Fruit fly (Drosophila melanogaster) whole organism, embryonic: ENCODE data around the gene CG7766.

Source experiments
- CG10267 ChIP-seq: fragments of 200-800 bp; sonication (Bioruptor generic); optimal IDR thresholded peaks from 2 replicates; lab custom pipeline; 2018; ENCODE audit warnings: missing biosample characterization, mild to moderate bottlenecking, missing genetic modification characterization, moderate library complexity
- CG13624 ChIP-seq: fragments of 200-800 bp; sonication (Bioruptor generic); optimal IDR thresholded peaks from 2 replicates; lab custom pipeline; 2016; ENCODE audit warnings: missing biosample characterization, missing genetic modification characterization
- CG13775 ChIP-seq: fragments of 200-800 bp; sonication (Bioruptor generic); optimal IDR thresholded peaks from 3 replicates; lab custom pipeline; 2017; ENCODE audit warnings: missing biosample characterization, mild to moderate bottlenecking, missing genetic modification characterization
- CG1603 ChIP-seq: fragments of 200-800 bp; sonication (Bioruptor generic); optimal IDR thresholded peaks from 2 replicates; lab custom pipeline; 2019; ENCODE audit warnings: missing biosample characterization, mild to moderate bottlenecking, missing genetic modification characterization, moderate library complexity
- CG2199 ChIP-seq: fragments of 200-800 bp; sonication (Bioruptor generic); IDR thresholded peaks from 3 replicates; pipeline ENCODE4 v1.3.6; 2022; ENCODE audit warnings: missing biosample characterization, missing genetic modification characterization
- CG2712 ChIP-seq: fragments of 200-800 bp; optimal IDR thresholded peaks from 3 replicates; lab custom pipeline; 2019; ENCODE audit warnings: missing biosample characterization, mild to moderate bottlenecking, missing genetic modification characterization, moderate library complexity
- CG30403 ChIP-seq: fragments of 200-800 bp; sonication (Bioruptor generic); optimal IDR thresholded peaks from 3 replicates; lab custom pipeline; 2016; ENCODE audit warnings: missing biosample characterization, missing genetic modification characterization
- CG32772 ChIP-seq: fragments of 200-800 bp; sonication (Bioruptor generic); IDR thresholded peaks from 2 replicates; pipeline ENCODE4 v1.3.6; 2022; ENCODE audit warnings: missing biosample characterization, missing genetic modification characterization
- CG42726 ChIP-seq: fragments of 200-800 bp; sonication (Bioruptor generic); IDR thresholded peaks from 2 replicates; pipeline ENCODE4 v1.3.6; 2022; ENCODE audit warnings: missing biosample characterization, missing genetic modification characterization; ENCODE audit not compliant: partially characterized antibody
- CG4282 ChIP-seq: fragments of 200-800 bp; sonication (Bioruptor generic); optimal IDR thresholded peaks from 2 replicates; lab custom pipeline; 2016; ENCODE audit warnings: missing biosample characterization, missing genetic modification characterization
- CG4617 ChIP-seq: fragments of 200-800 bp; sonication (Bioruptor generic); optimal IDR thresholded peaks from 3 replicates; lab custom pipeline; 2016; ENCODE audit warnings: missing biosample characterization, missing genetic modification characterization, borderline replicate concordance
- CG4854 ChIP-seq: fragments of 200-800 bp; sonication (Bioruptor generic); optimal IDR thresholded peaks from 2 replicates; lab custom pipeline; 2016; ENCODE audit warnings: missing biosample characterization, missing genetic modification characterization, inconsistent platforms
- CG6272 ChIP-seq: fragments of 200-800 bp; sonication (Bioruptor generic); IDR thresholded peaks from 2 replicates; pipeline ENCODE4 v1.3.6; 2022; ENCODE audit warnings: missing biosample characterization, missing genetic modification characterization
- CG7928 ChIP-seq: fragments of 200-800 bp; sonication (Bioruptor generic); optimal IDR thresholded peaks from 2 replicates; lab custom pipeline; 2017; ENCODE audit warnings: missing biosample characterization, mild to moderate bottlenecking, missing genetic modification characterization
- CG9437 ChIP-seq: fragments of 200-800 bp; sonication (Bioruptor generic); optimal IDR thresholded peaks from 2 replicates; lab custom pipeline; 2018; ENCODE audit warnings: missing biosample characterization, mild to moderate bottlenecking, missing genetic modification characterization
- CG9797 ChIP-seq: fragments of 200-800 bp; sonication (Bioruptor generic); optimal IDR thresholded peaks from 3 replicates; lab custom pipeline; 2018; ENCODE audit warnings: missing biosample characterization, mild to moderate bottlenecking, missing genetic modification characterization
- CoRest ChIP-seq: fragments of 200-800 bp; sonication (Bioruptor generic); optimal IDR thresholded peaks from 3 replicates; lab custom pipeline; 2018; ENCODE audit warnings: missing biosample characterization, mild to moderate bottlenecking, missing genetic modification characterization, moderate library complexity
- Dp ChIP-seq: fragments of 200-800 bp; sonication (Bioruptor generic); optimal IDR thresholded peaks from 2 replicates; lab custom pipeline; 2018; ENCODE audit warnings: missing biosample characterization, mild to moderate bottlenecking, missing genetic modification characterization, moderate library complexity
- E2f2 ChIP-seq: fragments of 200-800 bp; sonication (Bioruptor generic); IDR thresholded peaks from 2 replicates; pipeline ENCODE4 v1.3.6; 2022; ENCODE audit warnings: missing biosample characterization, missing genetic modification characterization
- Fer2 ChIP-seq: fragments of 200-800 bp; sonication (Bioruptor generic); optimal IDR thresholded peaks from 2 replicates; lab custom pipeline; 2018; ENCODE audit warnings: missing biosample characterization, mild to moderate bottlenecking, missing genetic modification characterization, moderate library complexity
- GATAe ChIP-seq: fragments of 200-800 bp; sonication (Bioruptor generic); conservative IDR thresholded peaks from 2 replicates; pipeline ENCODE4 v1.3.6; 2022; ENCODE audit warnings: missing biosample characterization, missing genetic modification characterization
- Hsf ChIP-seq: fragments of 200-800 bp; sonication (Bioruptor generic); optimal IDR thresholded peaks from 3 replicates; lab custom pipeline; 2016; ENCODE audit warnings: missing biosample characterization, missing genetic modification characterization
- Lhr ChIP-seq: fragments of 200-800 bp; sonication (Bioruptor generic); optimal IDR thresholded peaks from 3 replicates; lab custom pipeline; 2017; ENCODE audit warnings: mild to moderate bottlenecking, missing biosample characterization, missing genetic modification reagents, missing genetic modification characterization
- MESR4 ChIP-seq: fragments of 200-800 bp; sonication (Bioruptor generic); optimal IDR thresholded peaks from 2 replicates; lab custom pipeline; 2018; ENCODE audit warnings: missing biosample characterization, mild to moderate bottlenecking, missing genetic modification characterization, moderate library complexity
- Med ChIP-seq: fragments of 200-800 bp; sonication (Bioruptor generic); peaks from one replicate; lab custom pipeline; 2016; ENCODE audit warnings: missing biosample characterization, missing genetic modification characterization, mild to moderate bottlenecking, inconsistent platforms, moderate library complexity
- Myb ChIP-seq: fragments of 200-800 bp; sonication (Bioruptor generic); optimal IDR thresholded peaks from 2 replicates; lab custom pipeline; 2016; ENCODE audit warnings: missing biosample characterization, missing genetic modification characterization
- NFAT ChIP-seq: fragments of 200-800 bp; sonication (Bioruptor generic); IDR thresholded peaks from 2 replicates; pipeline ENCODE4 v1.3.6; 2022; ENCODE audit warnings: missing biosample characterization, missing genetic modification characterization
- Oaz ChIP-seq: fragments of 200-800 bp; sonication (Bioruptor generic); IDR thresholded peaks from 2 replicates; pipeline ENCODE4 v1.3.6; 2022; ENCODE audit warnings: missing biosample characterization, missing genetic modification characterization
- Pdp1 ChIP-seq, 2 experiments: fragments of 200-800 bp; sonication (Bioruptor generic); optimal IDR thresholded peaks; 3 replicates each; lab custom pipeline; 2016; ENCODE audit warnings: missing biosample characterization in 2 of 2, missing genetic modification characterization in 2 of 2, mild to moderate bottlenecking in 1 of 2, moderate library complexity in 1 of 2
- Sin3A ChIP-seq: fragments of >200 bp; optimal IDR thresholded peaks from 2 replicates; lab custom pipeline; 2018
- Trl ChIP-seq, 3 experiments: fragments of >200 bp in 2 of 3; fragments of 200-800 bp in 1 of 3; sonication (Bioruptor generic) in 1 of 3; optimal IDR thresholded peaks; 2 replicates in 1 of 3; 3 replicates in 2 of 3; lab custom pipeline; 2016 to 2017; ENCODE audit warnings: missing biosample characterization in 1 of 3, missing genetic modification characterization in 1 of 3
- YL-1 ChIP-seq: fragments of 200-800 bp; sonication (Bioruptor generic); optimal IDR thresholded peaks from 3 replicates; lab custom pipeline; 2017; ENCODE audit warnings: missing biosample characterization, mild to moderate bottlenecking, missing genetic modification characterization
- bbx ChIP-seq: fragments of 200-800 bp; sonication (Bioruptor generic); IDR thresholded peaks from 2 replicates; pipeline ENCODE4 v1.3.6; 2022; ENCODE audit warnings: missing biosample characterization, missing genetic modification characterization; ENCODE audit not compliant: partially characterized antibody
- cg ChIP-seq: fragments of 200-800 bp; sonication (Bioruptor generic); optimal IDR thresholded peaks from 3 replicates; lab custom pipeline; 2019; ENCODE audit warnings: missing biosample characterization, mild to moderate bottlenecking, missing genetic modification characterization, moderate library complexity
- crol ChIP-seq: fragments of 200-800 bp; sonication (Bioruptor generic); IDR thresholded peaks from 2 replicates; pipeline ENCODE4 v1.3.6; 2022; ENCODE audit warnings: missing biosample characterization, missing genetic modification characterization
- dm ChIP-seq: fragments of 200-800 bp; sonication (Bioruptor generic); optimal IDR thresholded peaks from 3 replicates; lab custom pipeline; 2016; ENCODE audit warnings: missing biosample characterization, missing genetic modification characterization
- dpn ChIP-seq, 2 experiments: fragments of 200-800 bp; sonication (Bioruptor generic); optimal IDR thresholded peaks; 3 replicates each; lab custom pipeline; 2016; ENCODE audit warnings: missing biosample characterization in 2 of 2, missing genetic modification characterization in 2 of 2
- gfzf ChIP-seq: fragments of 200-800 bp; sonication (Bioruptor generic); optimal IDR thresholded peaks from 2 replicates; lab custom pipeline; 2016; ENCODE audit warnings: missing biosample characterization, mild to moderate bottlenecking, missing genetic modification characterization, moderate library complexity
- nau ChIP-seq: fragments of 200-800 bp; sonication (Bioruptor generic); optimal IDR thresholded peaks from 3 replicates; lab custom pipeline; 2017; ENCODE audit warnings: missing biosample characterization, mild to moderate bottlenecking, missing genetic modification characterization, missing genetic modification reagents
- nmo ChIP-seq: fragments of 200-800 bp; sonication (Bioruptor generic); optimal IDR thresholded peaks from 2 replicates; lab custom pipeline; 2018; ENCODE audit warnings: missing biosample characterization, mild to moderate bottlenecking, missing genetic modification characterization, moderate library complexity
- pho ChIP-seq: fragments of 200-800 bp; sonication (Bioruptor generic); optimal IDR thresholded peaks from 2 replicates; lab custom pipeline; 2016; ENCODE audit warnings: missing biosample characterization, missing genetic modification characterization
- phol ChIP-seq: fragments of 200-800 bp; sonication (Bioruptor generic); optimal IDR thresholded peaks from 3 replicates; lab custom pipeline; 2018; ENCODE audit warnings: missing biosample characterization, mild to moderate bottlenecking, missing genetic modification characterization, moderate library complexity
- pros ChIP-seq: fragments of 200-800 bp; sonication (Bioruptor generic); optimal IDR thresholded peaks from 3 replicates; lab custom pipeline; 2019; ENCODE audit warnings: missing biosample characterization, mild to moderate bottlenecking, missing genetic modification characterization, moderate library complexity
- pzg ChIP-seq: fragments of 200-800 bp; sonication (Bioruptor generic); optimal IDR thresholded peaks from 3 replicates; lab custom pipeline; 2018; ENCODE audit warnings: missing biosample characterization, mild to moderate bottlenecking, missing genetic modification characterization, moderate library complexity
- sisA ChIP-seq: fragments of 200-800 bp; sonication (Bioruptor generic); IDR thresholded peaks from 2 replicates; pipeline ENCODE4 v1.3.6; 2022; ENCODE audit warnings: missing biosample characterization, missing genetic modification characterization
- tgo ChIP-seq: fragments of 200-800 bp; sonication (Bioruptor generic); IDR thresholded peaks from 3 replicates; pipeline ENCODE4 v1.3.6; 2022; ENCODE audit warnings: missing biosample characterization, missing genetic modification characterization
- tio ChIP-seq: fragments of 200-800 bp; sonication (Bioruptor generic); optimal IDR thresholded peaks from 2 replicates; lab custom pipeline; 2017; ENCODE audit warnings: missing biosample characterization, missing genetic modification characterization, inconsistent platforms
- vvl ChIP-seq: fragments of 200-800 bp; sonication (Bioruptor generic); IDR thresholded peaks from 2 replicates; pipeline ENCODE4 v1.3.6; 2022; ENCODE audit warnings: missing biosample characterization, missing genetic modification characterization
- zen2 ChIP-seq: fragments of 200-800 bp; sonication (Bioruptor generic); IDR thresholded peaks from 3 replicates; pipeline ENCODE4 v1.3.6; 2022; ENCODE audit warnings: missing biosample characterization, missing genetic modification characterization; ENCODE audit not compliant: partially characterized antibody

The CG7766 gene

dm6 chrX:9106212-9106774 is 2.8 kb upstream of the CG7766 start, which contains the start of gene Bx42:
Gene Bx42 (minus strand): TSS chrX:9106604.
- no peak for TF ChIP-seq CG2199 (GFP tag; lab: Robert Waterston, UW)
- no peak for TF ChIP-seq Oaz (GFP tag; lab: Robert Waterston, UW)
- 0 out of 2 replicates have a peak, but pooled peaks have one; percentile 16 for TF ChIP-seq E2f2 (GFP tag; lab: Robert Waterston, UW)
- peak; percentile 96 for TF ChIP-seq MESR4
- TF ChIP-seq CG13624 (GFP tag; lab: Kevin White, UChicago) = peak; percentile 44
- peak; percentile 8 for TF ChIP-seq Dp (GFP tag; lab: Kevin White, UChicago)
- peak; percentile 31; the same call in 1 of the 2 replicates for TF ChIP-seq NFAT (GFP tag; lab: Robert Waterston, UW)
- TF ChIP-seq CG13775 (GFP tag; lab: Kevin White, UChicago) = peak; percentile 25
- peak; percentile 85 for TF ChIP-seq CG7928 (GFP tag; lab: Kevin White, UChicago)
- peak; percentile 11 for TF ChIP-seq CoRest (tag; lab: Kevin White, UChicago)
- peak; percentile 26 for TF ChIP-seq YL-1 (GFP tag; lab: Kevin White, UChicago)
- peak; percentile 23 for TF ChIP-seq CG9797
- TF ChIP-seq dpn (GFP tag; optimal IDR thresholded peaks at IDR 0.05; lab: Kevin White, UChicago) = peak in 1 of 2 experiments; percentile 28
- no peak for TF ChIP-seq CG1603 (tag; lab: Kevin White, UChicago)
- TF ChIP-seq bbx = peak; percentile 15; the same call in 1 of the 2 replicates
- TF ChIP-seq CG4854 (GFP tag; lab: Kevin White, UChicago) = no peak
- peak; percentile 8 for TF ChIP-seq pho (GFP tag; lab: Kevin White, UChicago)
- TF ChIP-seq Fer2 (tag; lab: Kevin White, UChicago) = no peak
- peak; percentile 2 for TF ChIP-seq CG4282 (GFP tag; lab: Kevin White, UChicago)
- TF ChIP-seq crol = no peak
- TF ChIP-seq CG4617 = peak; percentile 52
- TF ChIP-seq pros (GFP tag; lab: Kevin White, UChicago) = peak; percentile 3
- TF ChIP-seq CG2712 (tag; lab: Kevin White, UChicago) = no peak
- peak; percentile 63 for TF ChIP-seq cg (GFP tag; lab: Kevin White, UChicago)
- peak; percentile 1 for TF ChIP-seq Sin3A
- no peak for TF ChIP-seq nau (GFP tag; lab: Kevin White, UChicago)
- TF ChIP-seq tgo (GFP tag; lab: Robert Waterston, UW) = no peak
- TF ChIP-seq vvl (GFP tag; lab: Robert Waterston, UW) = no peak
- peak; percentile 77 for TF ChIP-seq gfzf (GFP tag; lab: Kevin White, UChicago)
- peak; percentile 21 for TF ChIP-seq nmo (GFP tag; lab: Kevin White, UChicago)
- peak; percentile 96 for TF ChIP-seq CG9437 (GFP tag; lab: Kevin White, UChicago)
- TF ChIP-seq CG10267 (tag; lab: Kevin White, UChicago) = peak; percentile 4
- no peak for TF ChIP-seq GATAe (GFP tag; lab: Robert Waterston, UW)
- TF ChIP-seq Pdp1 (GFP tag; optimal IDR thresholded peaks at IDR 0.05; lab: Kevin White, UChicago) = peak in 1 of 2 experiments; percentile 27
- TF ChIP-seq CG30403 (GFP tag; lab: Kevin White, UChicago) = peak; percentile 48
- peak; percentile 3; the same call in 1 of the 2 replicates for TF ChIP-seq sisA (GFP tag; lab: Robert Waterston, UW)
- TF ChIP-seq pzg (GFP tag; lab: Kevin White, UChicago) = peak; percentile 57
- peak; percentile 11; the same call in 1 of the 2 replicates for TF ChIP-seq CG42726
- TF ChIP-seq Lhr (GFP tag; lab: Kevin White, UChicago) = peak; percentile 31
- peak; percentile 5 for TF ChIP-seq Myb (GFP tag; lab: Kevin White, UChicago)
- TF ChIP-seq tio (GFP tag; lab: Kevin White, UChicago) = peak; percentile 32
- peak; percentile 7 for TF ChIP-seq dm (GFP tag; lab: Kevin White, UChicago)
- no peak for TF ChIP-seq Hsf (GFP tag; lab: Kevin White, UChicago)
- no peak for TF ChIP-seq zen2
- TF ChIP-seq CG32772 (GFP tag; lab: Robert Waterston, UW) = peak; percentile 52
- TF ChIP-seq Trl (optimal IDR thresholded peaks at IDR 0.05; lab: Kevin White, UChicago) = no peak
- peak; percentile 14 for TF ChIP-seq Trl (GFP tag; optimal IDR thresholded peaks at IDR 0.05; lab: Kevin White, UChicago)
- 0 out of 2 replicates have a peak, but pooled peaks have one; percentile 4 for TF ChIP-seq CG6272
- peak; percentile 68 for TF ChIP-seq Med (GFP tag; lab: Kevin White, UChicago)
- TF ChIP-seq phol (tag; lab: Kevin White, UChicago) = peak; percentile 37
